Fruit fly (Drosophila melanogaster) whole organism, embryonic: ENCODE results near the gene TrpRS.

Experiments used
- Ada2b ChIP-seq: fragments of 200-800 bp; sonication (Bioruptor generic); IDR thresholded peaks from 2 replicates; pipeline ENCODE4 v1.3.6; 2022; ENCODE audit warnings: missing biosample characterization, missing genetic modification characterization
- Awh ChIP-seq: fragments of 200-800 bp; sonication (Bioruptor generic); IDR thresholded peaks from 2 replicates; pipeline ENCODE4, ENCODE4 v1.3.6; 2022; ENCODE audit warnings: missing biosample characterization, missing genetic modification characterization
- CG10431 ChIP-seq: fragments of 200-800 bp; sonication (Bioruptor generic); optimal IDR thresholded peaks from 3 replicates; lab custom pipeline; 2018; ENCODE audit warnings: missing biosample characterization, mild to moderate bottlenecking, missing genetic modification characterization
- CG11456 ChIP-seq: fragments of 200-800 bp; sonication (Bioruptor generic); IDR thresholded peaks from 3 replicates; pipeline ENCODE4 v1.3.6; 2022; ENCODE audit warnings: missing biosample characterization, missing genetic modification characterization
- CG12104 ChIP-seq: fragments of 200-800 bp; sonication (Bioruptor generic); optimal IDR thresholded peaks from 3 replicates; lab custom pipeline; 2016; ENCODE audit warnings: missing biosample characterization, missing genetic modification characterization
- CG13123 ChIP-seq: fragments of 200-800 bp; sonication (Bioruptor generic); optimal IDR thresholded peaks from 2 replicates; lab custom pipeline; 2016; ENCODE audit warnings: missing biosample characterization, missing genetic modification characterization
- CG13287 ChIP-seq: fragments of 200-800 bp; sonication (Bioruptor generic); IDR thresholded peaks from 2 replicates; pipeline ENCODE4 v1.3.6; 2022; ENCODE audit warnings: missing biosample characterization, missing genetic modification characterization; ENCODE audit not compliant: partially characterized antibody
- CG13775 ChIP-seq: fragments of 200-800 bp; sonication (Bioruptor generic); optimal IDR thresholded peaks from 3 replicates; lab custom pipeline; 2017; ENCODE audit warnings: missing biosample characterization, mild to moderate bottlenecking, missing genetic modification characterization
- CG15601 ChIP-seq: fragments of 200-800 bp; sonication (Bioruptor generic); optimal IDR thresholded peaks from 3 replicates; lab custom pipeline; 2019; ENCODE audit warnings: missing biosample characterization, mild to moderate bottlenecking, missing genetic modification characterization, moderate library complexity
- CG31388 ChIP-seq: fragments of 200-800 bp; sonication (Bioruptor generic); optimal IDR thresholded peaks from 2 replicates; lab custom pipeline; 2016; ENCODE audit warnings: missing biosample characterization, missing genetic modification characterization
- CG32532 ChIP-seq: fragments of 200-800 bp; sonication (Bioruptor generic); IDR thresholded peaks from 2 replicates; pipeline ENCODE4 v1.3.6; 2022; ENCODE audit warnings: missing biosample characterization, missing genetic modification characterization
- CG3838 ChIP-seq: fragments of 200-800 bp; sonication (Bioruptor generic); optimal IDR thresholded peaks from 3 replicates; lab custom pipeline; 2016; ENCODE audit warnings: missing biosample characterization, missing genetic modification characterization
- CG6654 ChIP-seq: fragments of 200-800 bp; sonication (Bioruptor generic); optimal IDR thresholded peaks from 2 replicates; lab custom pipeline; 2017; ENCODE audit warnings: missing biosample characterization, mild to moderate bottlenecking, missing genetic modification characterization
- CG6689 ChIP-seq: fragments of 200-800 bp; sonication (Bioruptor generic); IDR thresholded peaks from 2 replicates; pipeline ENCODE4 v1.3.6; 2022; ENCODE audit warnings: missing biosample characterization, missing genetic modification characterization
- CG7963 ChIP-seq: fragments of 200-800 bp; sonication (Bioruptor generic); IDR thresholded peaks from 3 replicates; pipeline ENCODE4 v1.3.6; 2022; ENCODE audit warnings: missing biosample characterization, missing genetic modification characterization; ENCODE audit not compliant: partially characterized antibody
- CG8089 ChIP-seq: fragments of 200-800 bp; sonication (Bioruptor generic); optimal IDR thresholded peaks from 3 replicates; lab custom pipeline; 2016; ENCODE audit warnings: missing biosample characterization, missing genetic modification characterization
- CG8388 ChIP-seq: fragments of 200-800 bp; sonication (Bioruptor generic); optimal IDR thresholded peaks from 2 replicates; lab custom pipeline; 2019; ENCODE audit warnings: missing biosample characterization, mild to moderate bottlenecking, missing genetic modification characterization, moderate library complexity
- CG8478 ChIP-seq: fragments of >200 bp; optimal IDR thresholded peaks from 2 replicates; lab custom pipeline; 2018
- Chrac-16 ChIP-seq: fragments of 200-800 bp; sonication (Bioruptor generic); optimal IDR thresholded peaks from 3 replicates; lab custom pipeline; 2016; ENCODE audit warnings: missing biosample characterization, missing genetic modification characterization
- D ChIP-seq, 2 experiments: fragments of 200-800 bp in 1 of 2; fragments of >200 bp in 1 of 2; sonication (Bioruptor generic) in 1 of 2; optimal IDR thresholded peaks; 2 replicates in 1 of 2; 3 replicates in 1 of 2; lab custom pipeline; 2017; ENCODE audit warnings: mild to moderate bottlenecking in 1 of 2, missing biosample characterization in 1 of 2, missing genetic modification characterization in 1 of 2, missing genetic modification reagents in 1 of 2
- D19A ChIP-seq: fragments of 200-800 bp; optimal IDR thresholded peaks from 3 replicates; lab custom pipeline; 2019; ENCODE audit warnings: missing biosample characterization, mild to moderate bottlenecking, missing genetic modification characterization, moderate library complexity
- Dp ChIP-seq: fragments of 200-800 bp; sonication (Bioruptor generic); optimal IDR thresholded peaks from 2 replicates; lab custom pipeline; 2018; ENCODE audit warnings: missing biosample characterization, mild to moderate bottlenecking, missing genetic modification characterization, moderate library complexity
- HLH4C ChIP-seq: fragments of 200-800 bp; sonication (Bioruptor generic); IDR thresholded peaks from 3 replicates; pipeline ENCODE4 v1.3.6; 2022; ENCODE audit warnings: missing biosample characterization, missing genetic modification characterization; ENCODE audit not compliant: partially characterized antibody
- Lhr ChIP-seq: fragments of 200-800 bp; sonication (Bioruptor generic); optimal IDR thresholded peaks from 3 replicates; lab custom pipeline; 2017; ENCODE audit warnings: mild to moderate bottlenecking, missing biosample characterization, missing genetic modification reagents, missing genetic modification characterization
- Max ChIP-seq: fragments of 200-800 bp; sonication (Bioruptor generic); optimal IDR thresholded peaks from 2 replicates; lab custom pipeline; 2016; ENCODE audit warnings: missing biosample characterization, mild to moderate bottlenecking, missing genetic modification characterization
- Myb ChIP-seq: fragments of 200-800 bp; sonication (Bioruptor generic); optimal IDR thresholded peaks from 2 replicates; lab custom pipeline; 2016; ENCODE audit warnings: missing biosample characterization, missing genetic modification characterization
- NC2β ChIP-seq: fragments of 200-800 bp; sonication (Bioruptor generic); optimal IDR thresholded peaks from 2 replicates; lab custom pipeline; 2016; ENCODE audit warnings: missing biosample characterization, missing genetic modification characterization
- Sox100B ChIP-seq: fragments of 200-800 bp; sonication (Bioruptor generic); optimal IDR thresholded peaks from 3 replicates; lab custom pipeline; 2018; ENCODE audit warnings: missing biosample characterization, mild to moderate bottlenecking, missing genetic modification characterization
- TFAM ChIP-seq: fragments of 200-800 bp; sonication (Bioruptor generic); optimal IDR thresholded peaks from 2 replicates; lab custom pipeline; 2017; ENCODE audit warnings: missing biosample characterization, missing genetic modification characterization, inconsistent platforms
- bab2 ChIP-seq: fragments of 200-800 bp; sonication (Bioruptor generic); optimal IDR thresholded peaks from 2 replicates; lab custom pipeline; 2016; ENCODE audit warnings: missing biosample characterization, missing genetic modification characterization
- bigmax ChIP-seq: fragments of 200-800 bp; sonication (Bioruptor generic); optimal IDR thresholded peaks from 2 replicates; lab custom pipeline; 2018; ENCODE audit warnings: missing biosample characterization, mild to moderate bottlenecking, missing genetic modification characterization
- caup ChIP-seq: fragments of 200-800 bp; sonication (Bioruptor generic); optimal IDR thresholded peaks from 3 replicates; lab custom pipeline; 2017; ENCODE audit warnings: missing biosample characterization, mild to moderate bottlenecking, missing genetic modification characterization, moderate library complexity; ENCODE audit not compliant: severe bottlenecking
- chn ChIP-seq: fragments of 200-800 bp; sonication (Bioruptor generic); optimal IDR thresholded peaks from 2 replicates; lab custom pipeline; 2016; ENCODE audit warnings: missing biosample characterization, missing genetic modification characterization
- crol ChIP-seq: fragments of 200-800 bp; sonication (Bioruptor generic); IDR thresholded peaks from 2 replicates; pipeline ENCODE4 v1.3.6; 2022; ENCODE audit warnings: missing biosample characterization, missing genetic modification characterization
- dati ChIP-seq: fragments of 200-800 bp; sonication (Bioruptor generic); IDR thresholded peaks from 2 replicates; pipeline ENCODE4 v1.3.6; 2022; ENCODE audit warnings: missing biosample characterization, missing genetic modification characterization
- gsb ChIP-seq: fragments of 200-800 bp; sonication (Bioruptor generic); IDR thresholded peaks from 2 replicates; pipeline ENCODE4 v1.3.6; 2022; ENCODE audit warnings: missing biosample characterization, missing genetic modification characterization
- lab ChIP-seq: fragments of 200-800 bp; sonication (Bioruptor generic); optimal IDR thresholded peaks from 3 replicates; lab custom pipeline; 2017; ENCODE audit warnings: missing biosample characterization, missing genetic modification characterization, mild to moderate bottlenecking, moderate library complexity, missing genetic modification reagents
- nom ChIP-seq: fragments of 200-800 bp; sonication (Bioruptor generic); optimal IDR thresholded peaks from 2 replicates; lab custom pipeline; 2017; ENCODE audit warnings: missing biosample characterization, missing genetic modification characterization, mild to moderate bottlenecking, moderate library complexity, missing genetic modification reagents
- odd ChIP-seq: fragments of 200-800 bp; sonication (Bioruptor generic); optimal IDR thresholded peaks from 2 replicates; lab custom pipeline; 2017; ENCODE audit warnings: missing biosample characterization, mild to moderate bottlenecking, missing genetic modification characterization
- org-1 ChIP-seq: fragments of 200-800 bp; sonication (Bioruptor generic); optimal IDR thresholded peaks from 2 replicates; lab custom pipeline; 2017; ENCODE audit warnings: missing biosample characterization, missing genetic modification characterization
- rib ChIP-seq: fragments of 200-800 bp; sonication (Bioruptor generic); IDR thresholded peaks from 2 replicates; pipeline ENCODE4 v1.3.6; 2022; ENCODE audit warnings: missing biosample characterization, missing genetic modification characterization
- ro ChIP-seq: fragments of 200-800 bp; sonication (Bioruptor generic); IDR thresholded peaks from 2 replicates; pipeline ENCODE4 v1.3.6; 2022; ENCODE audit warnings: missing biosample characterization, missing genetic modification characterization
- sima ChIP-seq: fragments of 200-800 bp; sonication (Bioruptor generic); optimal IDR thresholded peaks from 2 replicates; lab custom pipeline; 2016; ENCODE audit warnings: missing biosample characterization, missing genetic modification characterization
- so ChIP-seq: fragments of 200-800 bp; sonication (Bioruptor generic); IDR thresholded peaks from 3 replicates; pipeline ENCODE4 v1.3.6; 2022; ENCODE audit warnings: missing biosample characterization, missing genetic modification characterization
- wdn ChIP-seq: fragments of 200-800 bp; sonication (Bioruptor generic); IDR thresholded peaks from 2 replicates; pipeline ENCODE4 v1.3.6; 2022; ENCODE audit warnings: missing biosample characterization, missing genetic modification characterization
- zen2 ChIP-seq: fragments of 200-800 bp; sonication (Bioruptor generic); IDR thresholded peaks from 3 replicates; pipeline ENCODE4 v1.3.6; 2022; ENCODE audit warnings: missing biosample characterization, missing genetic modification characterization; ENCODE audit not compliant: partially characterized antibody
- zf30C ChIP-seq: fragments of 200-800 bp; sonication (Bioruptor generic); optimal IDR thresholded peaks from 3 replicates; lab custom pipeline; 2018; ENCODE audit warnings: missing biosample characterization, mild to moderate bottlenecking, missing genetic modification characterization
- zfh1 ChIP-seq: fragments of 200-800 bp; sonication (Bioruptor generic); IDR thresholded peaks from 3 replicates; pipeline ENCODE4 v1.3.6; 2022; ENCODE audit warnings: missing biosample characterization, missing genetic modification characterization

Gene TrpRS

DNA sequence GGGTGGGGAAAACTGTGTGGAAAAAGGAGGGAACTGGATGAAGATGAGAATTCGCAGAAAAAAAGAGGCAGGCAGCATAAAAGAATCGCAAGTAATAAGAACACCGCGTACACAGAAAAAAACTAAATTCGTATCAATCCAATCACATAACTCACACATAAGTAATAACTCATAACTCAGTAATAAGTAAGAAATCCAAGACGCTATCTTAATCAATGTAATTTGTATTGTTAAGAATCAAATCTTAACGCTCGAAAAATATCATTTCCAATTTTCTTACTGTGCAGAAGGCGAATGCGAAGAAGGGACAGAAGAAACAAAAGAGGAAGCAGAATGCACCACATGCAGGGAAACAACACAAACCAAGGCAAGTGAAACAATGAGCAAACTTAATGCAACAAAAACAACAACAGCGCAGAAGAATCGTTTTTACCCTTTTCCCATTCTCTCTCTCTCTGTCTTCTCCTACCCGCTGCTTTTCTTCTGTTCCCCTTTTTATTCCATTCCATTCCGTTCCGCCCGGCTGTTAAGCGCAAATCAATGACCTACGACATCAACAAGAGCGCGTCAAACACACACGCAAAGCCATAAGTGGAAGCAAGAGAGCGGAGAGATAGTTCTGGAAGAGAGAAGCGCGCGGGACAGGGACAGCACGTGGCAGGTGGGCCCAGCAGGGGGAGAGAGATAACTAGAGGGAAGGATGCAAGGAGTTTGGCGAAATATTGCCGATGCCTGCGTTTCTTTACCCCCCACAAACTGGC, 37.4 kb downstream of the TrpRS start (continued):
- TF ChIP-seq CG11456 (GFP tag; lab: Robert Waterston, UW) (0 out of 3 replicates have a peak, but pooled peaks have one; percentile 53), CG13123 (peak; percentile 61), Myb (GFP tag; lab: Kevin White, UChicago) (peak; percentile 52), CG6654 (GFP tag; lab: Kevin White, UChicago) (peak; percentile 48), D19A (tag; lab: Kevin White, UChicago) (peak; percentile 74), CG6689 (GFP tag; lab: Robert Waterston, UW) (peak; percentile 72), CG8478 (lab: Kevin White, UChicago) (no peak), bigmax (GFP tag; lab: Kevin White, UChicago) (no peak), CG13775 (peak; percentile 85), caup (GFP tag; lab: Kevin White, UChicago) (peak; percentile 49), crol (GFP tag; lab: Robert Waterston, UW) (peak; percentile 77), CG32532 (GFP tag; lab: Robert Waterston, UW) (peak; percentile 61; the same call in 1 of the 2 replicates), CG8089 (GFP tag; lab: Kevin White, UChicago) (peak; percentile 82), CG12104 (GFP tag; lab: Kevin White, UChicago) (peak; percentile 61), wdn (GFP tag; lab: Robert Waterston, UW) (no peak), sima (GFP tag; lab: Kevin White, UChicago) (peak; percentile 76), zf30C (peak; percentile 67), org-1 (GFP tag; lab: Kevin White, UChicago) (peak; percentile 62), CG3838 (GFP tag; lab: Kevin White, UChicago) (no peak), chn (GFP tag; lab: Kevin White, UChicago) (peak; percentile 57), HLH4C (GFP tag; lab: Robert Waterston, UW) (no peak), CG31388 (GFP tag; lab: Kevin White, UChicago) (no peak), Dp (GFP tag; lab: Kevin White, UChicago) (no peak), Max (GFP tag; lab: Kevin White, UChicago) (peak; percentile 67), NC2β (GFP tag; lab: Kevin White, UChicago) (peak; percentile 87), Sox100B (peak; percentile 78), D (optimal IDR thresholded peaks at IDR 0.05; lab: Kevin White, UChicago) (peak; percentile 95), D (GFP tag; optimal IDR thresholded peaks at IDR 0.05; lab: Kevin White, UChicago) (peak; percentile 91), nom (GFP tag; lab: Kevin White, UChicago) (peak; percentile 98), zfh1 (peak; percentile 86), CG13287 (GFP tag; lab: Robert Waterston, UW) (peak; percentile 12; the same call in 1 of the 2 replicates), TFAM (peak; percentile 3), so (GFP tag; lab: Robert Waterston, UW) (0 out of 3 replicates have a peak, but pooled peaks have one; percentile 57), CG10431 (peak; percentile 12), rib (0 out of 2 replicates have a peak, but pooled peaks have one; percentile 11), gsb (no peak), ro (GFP tag; lab: Robert Waterston, UW) (peak; percentile 53; the same call in 1 of the 2 replicates), Awh (GFP tag; lab: Robert Waterston, UW) (peak; percentile 60; the same call in 1 of the 2 replicates), CG7963 (GFP tag; lab: Robert Waterston, UW) (no peak), Chrac-16 (peak; percentile 81), Ada2b (GFP tag; lab: Robert Waterston, UW) (peak; percentile 65; the same call in 1 of the 2 replicates), bab2 (GFP tag; lab: Kevin White, UChicago) (peak; percentile 72), dati (no peak), odd (GFP tag; lab: Kevin White, UChicago) (peak; percentile 39), lab (peak; percentile 78), Lhr (GFP tag; lab: Kevin White, UChicago) (peak; percentile 57), CG8388 (peak; percentile 79), CG15601 (tag; lab: Kevin White, UChicago) (peak; percentile 66), zen2 (GFP tag; lab: Robert Waterston, UW) (no peak)
